Worm (Caenorhabditis elegans) whole organism, L2 larva: ENCODE measurements around the gene F25B3.4.
A peak's percentile ranks its signal among the peaks of the same experiment; 100 is the strongest.

Source experiments
- C34F6.9 ChIP-seq: fragments of 150-350 bp; optimal IDR thresholded peaks from 2 replicates; lab custom pipeline; 2014; ENCODE audit warnings: missing biosample characterization, missing genetic modification characterization
- F13H6.1 ChIP-seq: sonication (generic microtip); optimal IDR thresholded peaks from 2 replicates; lab custom pipeline; 2016; ENCODE audit warnings: missing genetic modification characterization, missing compliant biosample characterization
- R02D3.7 ChIP-seq: fragments of 150-350 bp; optimal IDR thresholded peaks from 2 replicates; lab custom pipeline; 2014; ENCODE audit warnings: missing biosample characterization, missing genetic modification characterization
- Y55F3AM.14 ChIP-seq: fragments of 200-800 bp; sonication (Bioruptor generic); optimal IDR thresholded peaks from 2 replicates; lab custom pipeline; 2018; ENCODE audit warnings: mild to moderate bottlenecking, missing genetic modification characterization, missing compliant biosample characterization
- ZK546.5 ChIP-seq: sonication (generic microtip); optimal IDR thresholded peaks from 2 replicates; lab custom pipeline; 2017; ENCODE audit warnings: missing biosample characterization, missing genetic modification characterization
- alr-1 ChIP-seq: fragments of 150-350 bp; optimal IDR thresholded peaks from 2 replicates; lab custom pipeline; 2014; ENCODE audit warnings: missing biosample characterization, missing genetic modification characterization
- aly-2 ChIP-seq: fragments of 150-350 bp; optimal IDR thresholded peaks from 2 replicates; lab custom pipeline; 2014; ENCODE audit warnings: missing biosample characterization, missing genetic modification characterization
- ama-1 ChIP-seq: fragments of 150-350 bp; optimal IDR thresholded peaks from 2 replicates; lab custom pipeline; 2018; ENCODE audit warnings: inconsistent platforms
- blmp-1 ChIP-seq: sonication (generic microtip); optimal IDR thresholded peaks from 2 replicates; lab custom pipeline; 2017; ENCODE audit warnings: missing genetic modification characterization, mild to moderate bottlenecking, missing compliant biosample characterization, antibody characterized with exemption, moderate library complexity; ENCODE audit not compliant: insufficient read depth
- ceh-16 ChIP-seq: fragments of 150-350 bp; optimal IDR thresholded peaks from 2 replicates; lab custom pipeline; 2014; ENCODE audit warnings: missing biosample characterization, missing genetic modification characterization
- ceh-82 ChIP-seq: fragments of 150-350 bp; optimal IDR thresholded peaks from 2 replicates; lab custom pipeline; 2014; ENCODE audit warnings: missing biosample characterization, missing genetic modification characterization
- crh-2 ChIP-seq: sonication (generic microtip); optimal IDR thresholded peaks from 2 replicates; lab custom pipeline; 2017; ENCODE audit warnings: missing biosample characterization, missing genetic modification characterization
- dmd-4 ChIP-seq: sonication (generic microtip); optimal IDR thresholded peaks from 2 replicates; lab custom pipeline; 2017; ENCODE audit warnings: missing biosample characterization, missing genetic modification characterization
- egl-27 ChIP-seq: sonication (generic microtip); optimal IDR thresholded peaks from 3 replicates; lab custom pipeline; 2017; ENCODE audit warnings: missing biosample characterization, missing genetic modification reagents, missing genetic modification characterization
- elt-1 ChIP-seq: fragments of 150-350 bp; optimal IDR thresholded peaks from 2 replicates; lab custom pipeline; 2014; ENCODE audit warnings: missing biosample characterization, missing genetic modification characterization
- elt-3 ChIP-seq: sonication (generic microtip); optimal IDR thresholded peaks from 2 replicates; lab custom pipeline; 2017; ENCODE audit warnings: missing biosample characterization, missing genetic modification characterization
- fos-1 ChIP-seq: fragments of 150-350 bp; optimal IDR thresholded peaks from 2 replicates; lab custom pipeline; 2014; ENCODE audit warnings: missing biosample characterization, missing genetic modification characterization
- gmeb-1 ChIP-seq: fragments of 150-350 bp; optimal IDR thresholded peaks from 2 replicates; lab custom pipeline; 2014; ENCODE audit warnings: missing biosample characterization, missing genetic modification characterization
- lin-11 ChIP-seq: fragments of 150-350 bp; sonication (generic microtip); optimal IDR thresholded peaks from 2 replicates; lab custom pipeline; 2014; ENCODE audit warnings: missing biosample characterization, missing genetic modification characterization, inconsistent platforms, mixed read lengths
- lin-13 ChIP-seq: fragments of 150-350 bp; optimal IDR thresholded peaks from 2 replicates; lab custom pipeline; 2014; ENCODE audit warnings: missing biosample characterization, missing genetic modification reagents, missing genetic modification characterization
- lin-39 ChIP-seq: fragments of 150-350 bp; optimal IDR thresholded peaks from 2 replicates; lab custom pipeline; 2014; ENCODE audit warnings: missing biosample characterization, missing genetic modification reagents, missing genetic modification characterization
- lsy-2 ChIP-seq, 2 experiments: fragments of 150-350 bp in 1 of 2; sonication (generic microtip) in 1 of 2; optimal IDR thresholded peaks; 2 replicates each; lab custom pipeline; 2014 to 2017; ENCODE audit warnings: missing biosample characterization in 2 of 2, missing genetic modification characterization in 2 of 2
- mab-5 ChIP-seq: fragments of 150-350 bp; optimal IDR thresholded peaks from 2 replicates; lab custom pipeline; 2014; ENCODE audit warnings: missing biosample characterization, missing genetic modification characterization
- mbf-1 ChIP-seq: sonication (generic microtip); optimal IDR thresholded peaks from 2 replicates; lab custom pipeline; 2017; ENCODE audit warnings: missing biosample characterization, missing genetic modification characterization
- mdl-1 ChIP-seq, 2 experiments: fragments of 150-350 bp in 1 of 2; sonication (generic microtip) in 1 of 2; optimal IDR thresholded peaks; 2 replicates each; lab custom pipeline; 2017; ENCODE audit warnings: missing biosample characterization in 2 of 2, missing genetic modification characterization in 2 of 2
- nhr-10 ChIP-seq: sonication (generic microtip); optimal IDR thresholded peaks from 2 replicates; lab custom pipeline; 2017; ENCODE audit warnings: missing biosample characterization, missing genetic modification characterization
- nhr-11 ChIP-seq: fragments of 150-350 bp; optimal IDR thresholded peaks from 2 replicates; lab custom pipeline; 2014; ENCODE audit warnings: missing biosample characterization, missing genetic modification characterization
- nhr-12 ChIP-seq: fragments of 150-350 bp; optimal IDR thresholded peaks from 2 replicates; lab custom pipeline; 2014; ENCODE audit warnings: missing biosample characterization, missing genetic modification characterization
- nhr-129 ChIP-seq: fragments of 150-350 bp; optimal IDR thresholded peaks from 2 replicates; lab custom pipeline; 2014; ENCODE audit warnings: missing biosample characterization, missing genetic modification characterization
- nhr-21 ChIP-seq: fragments of 150-350 bp; optimal IDR thresholded peaks from 2 replicates; lab custom pipeline; 2014; ENCODE audit warnings: missing biosample characterization, missing genetic modification characterization
- nhr-23 ChIP-seq: fragments of 150-350 bp; optimal IDR thresholded peaks from 2 replicates; lab custom pipeline; 2014; ENCODE audit warnings: missing biosample characterization, missing genetic modification reagents, missing genetic modification characterization
- nhr-237 ChIP-seq: fragments of 150-350 bp; optimal IDR thresholded peaks from 2 replicates; lab custom pipeline; 2014; ENCODE audit warnings: missing biosample characterization, missing genetic modification characterization
- nhr-25 ChIP-seq: fragments of 150-350 bp; sonication (generic microtip); optimal IDR thresholded peaks from 3 replicates; lab custom pipeline; 2014; ENCODE audit warnings: missing biosample characterization, missing genetic modification characterization
- nhr-6 ChIP-seq: fragments of 150-350 bp; optimal IDR thresholded peaks from 2 replicates; lab custom pipeline; 2014; ENCODE audit warnings: missing biosample characterization, missing genetic modification characterization
- nhr-77 ChIP-seq: fragments of 150-350 bp; optimal IDR thresholded peaks from 2 replicates; lab custom pipeline; 2014; ENCODE audit warnings: missing biosample characterization, missing genetic modification characterization
- peb-1 ChIP-seq: fragments of 150-350 bp; optimal IDR thresholded peaks from 2 replicates; lab custom pipeline; 2014; ENCODE audit warnings: missing biosample characterization, missing genetic modification characterization
- sem-4 ChIP-seq: fragments of 150-350 bp; optimal IDR thresholded peaks from 2 replicates; lab custom pipeline; 2014; ENCODE audit warnings: missing biosample characterization, missing genetic modification reagents, missing genetic modification characterization
- skn-1 ChIP-seq: sonication (generic microtip); optimal IDR thresholded peaks from 2 replicates; lab custom pipeline; 2017; ENCODE audit warnings: missing biosample characterization, missing genetic modification characterization
- sma-3 ChIP-seq: sonication (generic microtip); optimal IDR thresholded peaks from 2 replicates; lab custom pipeline; 2016; ENCODE audit warnings: missing genetic modification reagents, missing genetic modification characterization, missing compliant biosample characterization
- sma-9 ChIP-seq, 2 experiments: fragments of 150-350 bp in 1 of 2; sonication (generic microtip) in 1 of 2; optimal IDR thresholded peaks; 2 replicates each; lab custom pipeline; 2014 to 2016; ENCODE audit warnings: missing genetic modification characterization in 2 of 2, mild to moderate bottlenecking in 1 of 2, missing biosample characterization in 1 of 2, missing compliant biosample characterization in 1 of 2, missing genetic modification reagents in 1 of 2, moderate library complexity in 1 of 2
- snpc-4 ChIP-seq: fragments of 150-350 bp; optimal IDR thresholded peaks from 2 replicates; lab custom pipeline; 2014; ENCODE audit warnings: missing biosample characterization, missing genetic modification characterization
- unc-39 ChIP-seq: fragments of 150-350 bp; optimal IDR thresholded peaks from 2 replicates; lab custom pipeline; 2014; ENCODE audit warnings: missing biosample characterization, missing genetic modification characterization
- unc-55 ChIP-seq: fragments of 150-350 bp; sonication (generic microtip); optimal IDR thresholded peaks from 3 replicates; lab custom pipeline; 2014; ENCODE audit warnings: missing biosample characterization, missing genetic modification reagents, missing genetic modification characterization
- unc-62 ChIP-seq: fragments of 150-350 bp; optimal IDR thresholded peaks from 2 replicates; lab custom pipeline; 2014; ENCODE audit warnings: missing biosample characterization, missing genetic modification reagents, missing genetic modification characterization
- zag-1 ChIP-seq: fragments of 150-350 bp; optimal IDR thresholded peaks from 2 replicates; lab custom pipeline; 2014; ENCODE audit warnings: missing biosample characterization, missing genetic modification characterization
- ztf-1 ChIP-seq: fragments of 200-800 bp; sonication (Bioruptor generic); conservative IDR thresholded peaks from 2 replicates; pipeline ENCODE4 v1.3.6; 2022; ENCODE audit warnings: missing genetic modification characterization, missing compliant biosample characterization
- ztf-11 ChIP-seq: sonication (generic microtip); optimal IDR thresholded peaks from 2 replicates; lab custom pipeline; 2017; ENCODE audit warnings: missing biosample characterization, missing genetic modification characterization
- ztf-4 ChIP-seq: fragments of 150-350 bp; optimal IDR thresholded peaks from 2 replicates; lab custom pipeline; 2014; ENCODE audit warnings: missing biosample characterization, missing genetic modification characterization

The F25B3.4 gene

DNA sequence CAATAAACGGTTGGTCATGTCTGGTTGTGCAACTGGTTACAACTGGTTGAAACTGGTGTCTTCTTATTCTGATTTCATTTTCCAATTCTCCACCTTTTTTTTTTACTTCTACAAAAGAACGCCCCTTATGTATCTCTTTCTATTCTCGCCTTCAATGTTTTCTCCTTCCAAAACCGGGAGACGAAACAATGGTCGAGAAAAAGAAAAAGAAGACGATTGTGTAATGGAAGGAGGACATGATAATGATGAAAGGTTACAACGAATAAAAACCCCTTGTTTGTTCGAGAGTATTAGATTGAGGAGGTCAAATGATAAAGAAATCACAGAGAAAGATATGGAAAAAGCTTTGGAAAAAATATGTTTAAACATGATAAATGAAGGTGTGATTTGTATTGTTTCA lies 49.8 kb downstream of the F25B3.4 start, which contains the start of gene C50F4.8:
TSS of gene C50F4.8 (minus strand) at position 28 of the 400 bp plus-strand sequence.
- no peak for TF ChIP-seq egl-27 (tag; lab: Kevin White, UChicago)
- TF ChIP-seq C34F6.9 (tag; lab: Kevin White, UChicago): no peak
- no peak for TF ChIP-seq crh-2 (tag; lab: Kevin White, UChicago)
- TF ChIP-seq blmp-1: no peak

- TF ChIP-seq mbf-1 (tag; lab: Kevin White, UChicago) (no peak), F13H6.1 (tag; lab: Kevin White, UChicago) (no peak), unc-55 (no peak), nhr-10 (tag; lab: Kevin White, UChicago) (no peak), nhr-12 (no peak), fos-1 (tag; lab: Kevin White, UChicago) (no peak), nhr-237 (tag; lab: Kevin White, UChicago) (no peak), ceh-16 (no peak), ztf-1 (GFP tag; lab: Robert Waterston, UW) (no peak), nhr-129 (tag; lab: Kevin White, UChicago) (peak; percentile 63), elt-1 (tag; lab: Kevin White, UChicago) (no peak), dmd-4 (tag; lab: Kevin White, UChicago) (no peak), lin-39 (tag; lab: Kevin White, UChicago) (no peak), sma-3 (peak; percentile 69), lsy-2 (tag; optimal IDR thresholded peaks at IDR 0.05; lab: Kevin White, UChicago) (peak in 1 of 2 experiments; percentile 31), snpc-4 (tag; lab: Kevin White, UChicago) (no peak), skn-1 (tag; lab: Kevin White, UChicago) (no peak), alr-1 (tag; lab: Kevin White, UChicago) (no peak), unc-39 (tag; lab: Kevin White, UChicago) (no peak), lin-11 (tag; lab: Kevin White, UChicago) (no peak), zag-1 (tag; lab: Kevin White, UChicago) (no peak), peb-1 (tag; lab: Kevin White, UChicago) (no peak), lin-13 (GFP tag; lab: Kevin White, UChicago) (no peak), nhr-25 (tag; lab: Kevin White, UChicago) (peak; percentile 71), elt-3 (no peak), R02D3.7 (tag; lab: Kevin White, UChicago) (no peak), nhr-11 (tag; lab: Kevin White, UChicago) (no peak), nhr-77 (tag; lab: Kevin White, UChicago) (no peak), mdl-1 (tag; optimal IDR thresholded peaks at IDR 0.05; lab: Kevin White, UChicago) (peak in 1 of 2 experiments; percentile 40), blmp-1 (peak; percentile 74), nhr-23 (tag; lab: Kevin White, UChicago) (no peak), ZK546.5 (tag; lab: Kevin White, UChicago) (no peak), ceh-82 (tag; lab: Kevin White, UChicago) (no peak), ztf-11 (tag; lab: Kevin White, UChicago) (no peak), ztf-4 (no peak), nhr-6 (tag; lab: Kevin White, UChicago) (peak; percentile 62), unc-62 (GFP tag; lab: Kevin White, UChicago) (no peak), aly-2 (no peak), ama-1 (no peak), sem-4 (tag; lab: Kevin White, UChicago) (no peak), egl-27 (tag; lab: Kevin White, UChicago) (no peak), C34F6.9 (tag; lab: Kevin White, UChicago) (no peak), Y55F3AM.14 (GFP tag; lab: Kevin White, UChicago) (no peak), gmeb-1 (tag; lab: Kevin White, UChicago) (peak; percentile 55), mab-5 (tag; lab: Kevin White, UChicago) (no peak), sma-9 (GFP tag; optimal IDR thresholded peaks at IDR 0.05; lab: Kevin White, UChicago) (peak; percentile 96), sma-9 (tag; optimal IDR thresholded peaks at IDR 0.05; lab: Kevin White, UChicago) (no peak), nhr-21 (tag; lab: Kevin White, UChicago) (peak; percentile 97), crh-2 (tag; lab: Kevin White, UChicago) (peak; percentile 78)
These were observed 52.3 kb downstream of the F25B3.4 start for ce11 chrV:9516280-9516679.
